Worm (Caenorhabditis elegans) whole organism, L4 larva: ENCODE measurements around the gene C44E12.1.

Experiments
- arid-1 ChIP-seq: fragments of 200-800 bp; sonication (Bioruptor generic); conservative IDR thresholded peaks from 2 replicates; pipeline ENCODE4 v1.3.6; 2022; ENCODE audit warnings: missing genetic modification reagents, missing genetic modification characterization, missing compliant biosample characterization
- nhr-11 ChIP-seq: fragments of 150-350 bp; optimal IDR thresholded peaks from 2 replicates; lab custom pipeline; 2014; ENCODE audit warnings: missing biosample characterization, missing genetic modification characterization
- vab-7 ChIP-seq: fragments of 200-800 bp; sonication (Bioruptor generic); IDR thresholded peaks from 2 replicates; pipeline ENCODE4 v1.3.6; 2022; ENCODE audit warnings: missing genetic modification reagents, missing genetic modification characterization, missing compliant biosample characterization

- no peak for TF ChIP-seq arid-1
- no peak for TF ChIP-seq nhr-11
- no peak for TF ChIP-seq vab-7 (GFP tag; lab: Robert Waterston, UW)
Observed at ce11 chrX:7627351-7627750, 30.6 kb downstream of the C44E12.1 start, which contains the start of gene nlp-61.
